Fruit fly (Drosophila melanogaster) whole organism, embryonic: ENCODE measurements around the gene Not10.

Experiments used
- Awh ChIP-seq: fragments of 200-800 bp; sonication (Bioruptor generic); IDR thresholded peaks from 2 replicates; pipeline ENCODE4, ENCODE4 v1.3.6; 2022; ENCODE audit warnings: missing biosample characterization, missing genetic modification characterization
- Blimp-1 ChIP-seq: fragments of 200-800 bp; sonication (Bioruptor generic); optimal IDR thresholded peaks from 3 replicates; lab custom pipeline; 2018; ENCODE audit warnings: missing biosample characterization, missing genetic modification characterization, mild to moderate bottlenecking, moderate library complexity, missing genetic modification reagents
- CG10267 ChIP-seq: fragments of 200-800 bp; sonication (Bioruptor generic); optimal IDR thresholded peaks from 2 replicates; lab custom pipeline; 2018; ENCODE audit warnings: missing biosample characterization, mild to moderate bottlenecking, missing genetic modification characterization, moderate library complexity
- CG10979 ChIP-seq: fragments of 200-800 bp; sonication (Bioruptor generic); optimal IDR thresholded peaks from 2 replicates; lab custom pipeline; 2018; ENCODE audit warnings: missing biosample characterization, mild to moderate bottlenecking, missing genetic modification characterization, moderate library complexity
- CG11456 ChIP-seq: fragments of 200-800 bp; sonication (Bioruptor generic); IDR thresholded peaks from 3 replicates; pipeline ENCODE4 v1.3.6; 2022; ENCODE audit warnings: missing biosample characterization, missing genetic modification characterization
- CG11504 ChIP-seq: fragments of 200-800 bp; sonication (Bioruptor generic); optimal IDR thresholded peaks from 3 replicates; lab custom pipeline; 2019; ENCODE audit warnings: missing biosample characterization, mild to moderate bottlenecking, missing genetic modification characterization, moderate library complexity
- CG12236 ChIP-seq: fragments of 200-800 bp; sonication (Bioruptor generic); optimal IDR thresholded peaks from 2 replicates; lab custom pipeline; 2016; ENCODE audit warnings: missing biosample characterization, missing genetic modification characterization
- CG13287 ChIP-seq: fragments of 200-800 bp; sonication (Bioruptor generic); IDR thresholded peaks from 2 replicates; pipeline ENCODE4 v1.3.6; 2022; ENCODE audit warnings: missing biosample characterization, missing genetic modification characterization; ENCODE audit not compliant: partially characterized antibody
- CG16863 ChIP-seq: fragments of 200-800 bp; sonication (Bioruptor generic); optimal IDR thresholded peaks from 3 replicates; lab custom pipeline; 2016; ENCODE audit warnings: missing biosample characterization, missing genetic modification characterization
- CG17328 ChIP-seq: fragments of 200-800 bp; sonication (Bioruptor generic); IDR thresholded peaks from 2 replicates; pipeline ENCODE4 v1.3.6; 2022; ENCODE audit warnings: missing biosample characterization, missing genetic modification characterization
- CG17361 ChIP-seq: fragments of 200-800 bp; sonication (Bioruptor generic); IDR thresholded peaks from 3 replicates; pipeline ENCODE4 v1.3.6; 2022; ENCODE audit warnings: missing biosample characterization, missing genetic modification characterization
- CG1792 ChIP-seq: fragments of 200-800 bp; sonication (Bioruptor generic); optimal IDR thresholded peaks from 2 replicates; lab custom pipeline; 2016; ENCODE audit warnings: missing biosample characterization, missing genetic modification characterization
- CG18599 ChIP-seq: fragments of 200-800 bp; sonication (Bioruptor generic); optimal IDR thresholded peaks from 3 replicates; lab custom pipeline; 2017; ENCODE audit warnings: missing biosample characterization, missing genetic modification characterization, mild to moderate bottlenecking, moderate library complexity, missing genetic modification reagents
- CG2199 ChIP-seq: fragments of 200-800 bp; sonication (Bioruptor generic); IDR thresholded peaks from 3 replicates; pipeline ENCODE4 v1.3.6; 2022; ENCODE audit warnings: missing biosample characterization, missing genetic modification characterization
- CG2202 ChIP-seq: fragments of 200-800 bp; sonication (Bioruptor generic); optimal IDR thresholded peaks from 2 replicates; lab custom pipeline; 2018; ENCODE audit warnings: missing biosample characterization, mild to moderate bottlenecking, missing genetic modification characterization
- CG3847 ChIP-seq: fragments of 200-800 bp; sonication (Bioruptor generic); IDR thresholded peaks from 2 replicates; pipeline ENCODE4 v1.3.6; 2022; ENCODE audit warnings: missing biosample characterization, missing genetic modification characterization
- CG4282 ChIP-seq: fragments of 200-800 bp; sonication (Bioruptor generic); optimal IDR thresholded peaks from 2 replicates; lab custom pipeline; 2016; ENCODE audit warnings: missing biosample characterization, missing genetic modification characterization
- CG4820 ChIP-seq: fragments of 200-800 bp; sonication (Bioruptor generic); optimal IDR thresholded peaks from 3 replicates; lab custom pipeline; 2016; ENCODE audit warnings: missing biosample characterization, missing genetic modification characterization
- CG6175 ChIP-seq: fragments of 200-800 bp; sonication (Bioruptor generic); IDR thresholded peaks from 3 replicates; pipeline ENCODE4 v1.3.6; 2022; ENCODE audit warnings: missing biosample characterization, missing genetic modification characterization
- CG7786 ChIP-seq: fragments of 200-800 bp; sonication (Bioruptor generic); optimal IDR thresholded peaks from 2 replicates; lab custom pipeline; 2016; ENCODE audit warnings: missing biosample characterization, missing genetic modification characterization
- CG7839 ChIP-seq: fragments of 200-800 bp; sonication (Bioruptor generic); optimal IDR thresholded peaks from 3 replicates; lab custom pipeline; 2018; ENCODE audit warnings: missing biosample characterization, mild to moderate bottlenecking, missing genetic modification characterization, moderate library complexity
- CG8290 ChIP-seq, 3 experiments: fragments of 200-800 bp; sonication (Bioruptor generic); optimal IDR thresholded peaks; 2 replicates each; lab custom pipeline; 2016 to 2019; ENCODE audit warnings: missing biosample characterization in 3 of 3, missing genetic modification characterization in 3 of 3, mild to moderate bottlenecking in 2 of 3, moderate library complexity in 1 of 3
- CG8924 ChIP-seq: fragments of 200-800 bp; optimal IDR thresholded peaks from 3 replicates; lab custom pipeline; 2019; ENCODE audit warnings: missing biosample characterization, mild to moderate bottlenecking, missing genetic modification characterization, moderate library complexity
- CG9817 ChIP-seq: fragments of 200-800 bp; sonication (Bioruptor generic); optimal IDR thresholded peaks from 2 replicates; lab custom pipeline; 2018; ENCODE audit warnings: missing biosample characterization, mild to moderate bottlenecking, missing genetic modification characterization, moderate library complexity
- E2f1 ChIP-seq: fragments of 200-800 bp; sonication (Bioruptor generic); IDR thresholded peaks from 2 replicates; pipeline ENCODE4 v1.3.6; 2022; ENCODE audit warnings: missing biosample characterization, missing genetic modification characterization
- Fer1 ChIP-seq: fragments of 200-800 bp; sonication (Bioruptor generic); optimal IDR thresholded peaks from 2 replicates; lab custom pipeline; 2017; ENCODE audit warnings: missing biosample characterization, mild to moderate bottlenecking, missing genetic modification characterization
- H15 ChIP-seq: fragments of 200-800 bp; sonication (Bioruptor generic); IDR thresholded peaks from 3 replicates; pipeline ENCODE4 v1.3.6; 2022; ENCODE audit warnings: missing biosample characterization, missing genetic modification characterization
- Hey ChIP-seq: fragments of 200-800 bp; sonication (Bioruptor generic); optimal IDR thresholded peaks from 3 replicates; lab custom pipeline; 2018; ENCODE audit warnings: missing biosample characterization, mild to moderate bottlenecking, missing genetic modification characterization
- Hr51 ChIP-seq, 2 experiments: fragments of 200-800 bp; sonication (Bioruptor generic); optimal IDR thresholded peaks; 2 replicates in 1 of 2; 3 replicates in 1 of 2; lab custom pipeline; 2016 to 2018; ENCODE audit warnings: missing biosample characterization in 2 of 2, missing genetic modification characterization in 2 of 2, mild to moderate bottlenecking in 1 of 2, moderate library complexity in 1 of 2
- Mes4 ChIP-seq: fragments of 200-800 bp; sonication (Bioruptor generic); optimal IDR thresholded peaks from 2 replicates; lab custom pipeline; 2016; ENCODE audit warnings: missing biosample characterization, missing genetic modification characterization
- Oli ChIP-seq: fragments of 200-800 bp; sonication (Bioruptor generic); optimal IDR thresholded peaks from 2 replicates; lab custom pipeline; 2018; ENCODE audit warnings: missing biosample characterization, mild to moderate bottlenecking, missing genetic modification characterization, moderate library complexity
- Optix ChIP-seq: fragments of 200-800 bp; sonication (Bioruptor generic); IDR thresholded peaks from 3 replicates; pipeline ENCODE4 v1.3.6; 2022; ENCODE audit warnings: missing biosample characterization, missing genetic modification characterization
- Side ChIP-seq: fragments of 200-800 bp; sonication (Bioruptor generic); optimal IDR thresholded peaks from 2 replicates; lab custom pipeline; 2016; ENCODE audit warnings: missing biosample characterization, missing genetic modification characterization
- Sox102F ChIP-seq: fragments of 200-800 bp; sonication (Bioruptor generic); optimal IDR thresholded peaks from 2 replicates; lab custom pipeline; 2018; ENCODE audit warnings: missing biosample characterization, mild to moderate bottlenecking, missing genetic modification characterization, moderate library complexity
- cas ChIP-seq: fragments of 200-800 bp; sonication (Bioruptor generic); IDR thresholded peaks from 2 replicates; pipeline ENCODE4 v1.3.6; 2022; ENCODE audit warnings: missing biosample characterization, missing genetic modification characterization
- chn ChIP-seq: fragments of 200-800 bp; sonication (Bioruptor generic); optimal IDR thresholded peaks from 2 replicates; lab custom pipeline; 2016; ENCODE audit warnings: missing biosample characterization, missing genetic modification characterization
- dmrt99B ChIP-seq: fragments of 200-800 bp; sonication (Bioruptor generic); optimal IDR thresholded peaks from 2 replicates; lab custom pipeline; 2018; ENCODE audit warnings: missing biosample characterization, mild to moderate bottlenecking, missing genetic modification characterization, moderate library complexity
- fd64A ChIP-seq: fragments of 200-800 bp; sonication (Bioruptor generic); optimal IDR thresholded peaks from 3 replicates; lab custom pipeline; 2018; ENCODE audit warnings: missing biosample characterization, mild to moderate bottlenecking, missing genetic modification characterization
- luna ChIP-seq: fragments of 200-800 bp; sonication (Bioruptor generic); optimal IDR thresholded peaks from 2 replicates; lab custom pipeline; 2016; ENCODE audit warnings: missing biosample characterization, missing genetic modification characterization
- mam ChIP-seq: fragments of 200-800 bp; sonication (Bioruptor generic); optimal IDR thresholded peaks from 3 replicates; lab custom pipeline; 2016; ENCODE audit warnings: missing biosample characterization, missing genetic modification characterization
- mirr ChIP-seq: fragments of 200-800 bp; sonication (Bioruptor generic); optimal IDR thresholded peaks from 3 replicates; lab custom pipeline; 2018; ENCODE audit warnings: missing biosample characterization, mild to moderate bottlenecking, missing genetic modification characterization
- pho ChIP-seq: fragments of 200-800 bp; sonication (Bioruptor generic); optimal IDR thresholded peaks from 2 replicates; lab custom pipeline; 2016; ENCODE audit warnings: missing biosample characterization, missing genetic modification characterization
- pnt ChIP-seq: fragments of 200-800 bp; sonication (Bioruptor generic); optimal IDR thresholded peaks from 3 replicates; lab custom pipeline; 2016; ENCODE audit warnings: missing biosample characterization, missing genetic modification characterization
- sug ChIP-seq: fragments of 200-800 bp; optimal IDR thresholded peaks from 2 replicates; lab custom pipeline; 2019; ENCODE audit warnings: missing biosample characterization, mild to moderate bottlenecking, missing genetic modification characterization, moderate library complexity
- tll ChIP-seq, 2 experiments: fragments of 200-800 bp in 1 of 2; fragments of >200 bp in 1 of 2; sonication (Bioruptor generic) in 1 of 2; optimal IDR thresholded peaks; 2 replicates each; lab custom pipeline; 2017 to 2019; ENCODE audit warnings: missing biosample characterization in 2 of 2, missing genetic modification characterization in 2 of 2, mild to moderate bottlenecking in 1 of 2, moderate library complexity in 1 of 2
- trh ChIP-seq: fragments of 200-800 bp; sonication (Bioruptor generic); optimal IDR thresholded peaks from 2 replicates; lab custom pipeline; 2016; ENCODE audit warnings: missing biosample characterization, missing genetic modification characterization
- tup ChIP-seq: fragments of 200-800 bp; sonication (Bioruptor generic); optimal IDR thresholded peaks from 2 replicates; lab custom pipeline; 2016; ENCODE audit warnings: missing biosample characterization, mild to moderate bottlenecking, missing genetic modification characterization, moderate library complexity
- twi ChIP-seq: fragments of 200-800 bp; optimal IDR thresholded peaks from 2 replicates; lab custom pipeline; 2019; ENCODE audit warnings: missing biosample characterization, mild to moderate bottlenecking, missing genetic modification characterization, moderate library complexity
- vvl ChIP-seq: fragments of 200-800 bp; sonication (Bioruptor generic); IDR thresholded peaks from 2 replicates; pipeline ENCODE4 v1.3.6; 2022; ENCODE audit warnings: missing biosample characterization, missing genetic modification characterization
- wek ChIP-seq: fragments of 200-800 bp; sonication (Bioruptor generic); optimal IDR thresholded peaks from 3 replicates; lab custom pipeline; 2018; ENCODE audit warnings: missing biosample characterization, mild to moderate bottlenecking, missing genetic modification characterization, moderate library complexity

The Not10 gene

dm6 chr3R:12627691-12628148, 2.7 kb upstream of the Not10 start, which contains the start of the genes Vha55 and Snx3 (continued):
- TF ChIP-seq CG8290 (GFP tag; optimal IDR thresholded peaks at IDR 0.05; lab: Kevin White, UChicago) (peak; percentile 100), CG8290 (tag; optimal IDR thresholded peaks at IDR 0.05; lab: Kevin White, UChicago) (peak; percentile 83 to 99), pho (GFP tag; lab: Kevin White, UChicago) (peak; percentile 85), E2f1 (GFP tag; lab: Robert Waterston, UW) (no peak), CG2199 (no peak), CG17328 (no peak), Hey (peak; percentile 58), Fer1 (GFP tag; lab: Kevin White, UChicago) (peak; percentile 77), CG18599 (GFP tag; lab: Kevin White, UChicago) (peak; percentile 83), Mes4 (GFP tag; lab: Kevin White, UChicago) (peak; percentile 32), CG4282 (GFP tag; lab: Kevin White, UChicago) (peak; percentile 90), CG11456 (no peak), CG16863 (GFP tag; lab: Kevin White, UChicago) (peak; percentile 42), mam (GFP tag; lab: Kevin White, UChicago) (peak; percentile 94), chn (GFP tag; lab: Kevin White, UChicago) (peak; percentile 72), Hr51 (GFP tag; optimal IDR thresholded peaks at IDR 0.05; lab: Kevin White, UChicago) (peak; percentile 23 to 81), Optix (GFP tag; lab: Robert Waterston, UW) (no peak), CG13287 (GFP tag; lab: Robert Waterston, UW) (no peak), sug (tag; lab: Kevin White, UChicago) (peak; percentile 82), CG6175 (GFP tag; lab: Robert Waterston, UW) (no peak), CG11504 (tag; lab: Kevin White, UChicago) (no peak), tup (GFP tag; lab: Kevin White, UChicago) (peak; percentile 33), wek (GFP tag; lab: Kevin White, UChicago) (no peak), luna (peak; percentile 72), CG12236 (GFP tag; lab: Kevin White, UChicago) (peak; percentile 55), cas (no peak), mirr (GFP tag; lab: Kevin White, UChicago) (peak; percentile 79), H15 (no peak), trh (GFP tag; lab: Kevin White, UChicago) (peak; percentile 23), CG7839 (tag; lab: Kevin White, UChicago) (peak; percentile 36), tll (GFP tag; optimal IDR thresholded peaks at IDR 0.05; lab: Kevin White, UChicago) (peak in 1 of 2 experiments; percentile 46), Awh (GFP tag; lab: Robert Waterston, UW) (no peak), CG2202 (peak; percentile 45), Blimp-1 (peak; percentile 59), CG1792 (GFP tag; lab: Kevin White, UChicago) (peak; percentile 0), CG7786 (GFP tag; lab: Kevin White, UChicago) (peak; percentile 87), CG17361 (no peak), CG10979 (tag; lab: Kevin White, UChicago) (peak; percentile 7), CG3847 (no peak), Oli (no peak), Side (peak; percentile 72), CG8924 (tag; lab: Kevin White, UChicago) (peak; percentile 43), CG4820 (GFP tag; lab: Kevin White, UChicago) (peak; percentile 68), CG10267 (tag; lab: Kevin White, UChicago) (peak; percentile 100), vvl (GFP tag; lab: Robert Waterston, UW) (no peak), CG9817 (tag; lab: Kevin White, UChicago) (peak; percentile 71), twi (peak; percentile 54), dmrt99B (tag; lab: Kevin White, UChicago) (no peak), pnt (peak; percentile 78), fd64A (GFP tag; lab: Kevin White, UChicago) (no peak), Sox102F (GFP tag; lab: Kevin White, UChicago) (no peak)
